Fruit fly (Drosophila melanogaster): ENCODE data around the gene CG11668.

- no peak for TF ChIP-seq EcR (GFP tag; optimal IDR thresholded peaks at IDR 0.05)
- no peak for TF ChIP-seq Pif1A (GFP tag; optimal IDR thresholded peaks at IDR 0.05)
Observed at dm6 chr3R:13044459-13044858, 6.3 kb downstream of the CG11668 start, which contains the start of gene Hsc70-2.
